Worm (Caenorhabditis elegans): Measurements from ENCODE around the gene dhs-25.

- TF ChIP-seq nhr-11 (tag; optimal IDR thresholded peaks at IDR 0.05): no peak
- TF ChIP-seq fos-1 (tag; optimal IDR thresholded peaks at IDR 0.05): peak; percentile 76
- TF ChIP-seq ceh-82 (tag; optimal IDR thresholded peaks at IDR 0.05): no peak
- TF ChIP-seq zag-1 (tag; optimal IDR thresholded peaks at IDR 0.05): no peak
- no peak for TF ChIP-seq unc-55 (GFP tag; optimal IDR thresholded peaks at IDR 0.05)
These were observed 8.4 kb upstream of the dhs-25 start for ce11 chrX:1477932-1478331.
